Worm (Caenorhabditis elegans) whole organism, L3 larva: ENCODE results near the gene col-176.

ENCODE experiments used
- R02D3.7 ChIP-seq: fragments of 150-350 bp; optimal IDR thresholded peaks from 2 replicates; lab custom pipeline; 2014; ENCODE audit warnings: missing biosample characterization, missing genetic modification characterization
- ZK546.5 ChIP-seq: sonication (generic microtip); optimal IDR thresholded peaks from 2 replicates; lab custom pipeline; 2017; ENCODE audit warnings: missing biosample characterization, missing genetic modification characterization
- aly-2 ChIP-seq: fragments of 150-350 bp; optimal IDR thresholded peaks from 2 replicates; lab custom pipeline; 2014; ENCODE audit warnings: missing biosample characterization, missing genetic modification characterization
- ceh-28 ChIP-seq: fragments of 150-350 bp; optimal IDR thresholded peaks from 2 replicates; lab custom pipeline; 2014; ENCODE audit warnings: missing biosample characterization, missing genetic modification reagents, missing genetic modification characterization
- ceh-82 ChIP-seq: fragments of 150-350 bp; optimal IDR thresholded peaks from 2 replicates; lab custom pipeline; 2014; ENCODE audit warnings: missing biosample characterization, missing genetic modification characterization
- egl-5 ChIP-seq: fragments of 150-350 bp; optimal IDR thresholded peaks from 2 replicates; lab custom pipeline; 2017; ENCODE audit warnings: missing biosample characterization, missing genetic modification reagents, missing genetic modification characterization, inconsistent platforms
- elt-1 ChIP-seq: fragments of 150-350 bp; optimal IDR thresholded peaks from 2 replicates; lab custom pipeline; 2014; ENCODE audit warnings: missing biosample characterization, missing genetic modification characterization
- elt-2 ChIP-seq: sonication (generic microtip); optimal IDR thresholded peaks from 2 replicates; lab custom pipeline; 2016; ENCODE audit warnings: missing genetic modification reagents, mild to moderate bottlenecking, missing genetic modification characterization, missing compliant biosample characterization
- elt-3 ChIP-seq, 3 experiments: fragments of 150-350 bp in 1 of 3; sonication (generic microtip) in 2 of 3; optimal IDR thresholded peaks; 2 replicates in 2 of 3; 4 replicates in 1 of 3; lab custom pipeline; 2014 to 2017; ENCODE audit warnings: missing biosample characterization in 3 of 3, missing genetic modification characterization in 3 of 3
- fkh-10 ChIP-seq: sonication (generic microtip); optimal IDR thresholded peaks from 2 replicates; lab custom pipeline; 2017; ENCODE audit warnings: missing biosample characterization, missing genetic modification reagents, missing genetic modification characterization
- fkh-2 ChIP-seq: fragments of 150-350 bp; optimal IDR thresholded peaks from 2 replicates; lab custom pipeline; 2014; ENCODE audit warnings: missing biosample characterization, missing genetic modification reagents, missing genetic modification characterization
- fos-1 ChIP-seq: fragments of 150-350 bp; optimal IDR thresholded peaks from 2 replicates; lab custom pipeline; 2014; ENCODE audit warnings: missing biosample characterization, missing genetic modification characterization
- hmg-11 ChIP-seq: sonication (generic microtip); optimal IDR thresholded peaks from 2 replicates; lab custom pipeline; 2016; ENCODE audit warnings: missing genetic modification characterization, missing compliant biosample characterization
- jun-1 ChIP-seq: fragments of 150-350 bp; optimal IDR thresholded peaks from 2 replicates; lab custom pipeline; 2014; ENCODE audit warnings: missing biosample characterization, missing genetic modification reagents, missing genetic modification characterization
- lin-39 ChIP-seq: fragments of 150-350 bp; optimal IDR thresholded peaks from 2 replicates; lab custom pipeline; 2018; ENCODE audit warnings: missing biosample characterization, missing genetic modification reagents, missing genetic modification characterization
- lsy-12 ChIP-seq: sonication (generic microtip); optimal IDR thresholded peaks from 2 replicates; lab custom pipeline; 2016; ENCODE audit warnings: mild to moderate bottlenecking, missing genetic modification characterization, missing compliant biosample characterization
- mdl-1 ChIP-seq: fragments of 150-350 bp; optimal IDR thresholded peaks from 2 replicates; lab custom pipeline; 2014; ENCODE audit warnings: missing biosample characterization, missing genetic modification characterization
- mml-1 ChIP-seq: fragments of 150-350 bp; sonication (generic microtip); optimal IDR thresholded peaks from 3 replicates; lab custom pipeline; 2014; ENCODE audit warnings: missing biosample characterization, missing genetic modification characterization
- nfya-1 ChIP-seq: sonication (generic microtip); optimal IDR thresholded peaks from 2 replicates; lab custom pipeline; 2017; ENCODE audit warnings: missing genetic modification characterization, mild to moderate bottlenecking, missing compliant biosample characterization, antibody characterized with exemption, moderate library complexity; ENCODE audit not compliant: insufficient read depth
- nhr-12 ChIP-seq: fragments of 150-350 bp; optimal IDR thresholded peaks from 2 replicates; lab custom pipeline; 2014; ENCODE audit warnings: missing biosample characterization, missing genetic modification characterization
- nhr-23 ChIP-seq: fragments of 150-350 bp; optimal IDR thresholded peaks from 2 replicates; lab custom pipeline; 2014; ENCODE audit warnings: missing biosample characterization, missing genetic modification reagents, missing genetic modification characterization
- nhr-237 ChIP-seq: fragments of 150-350 bp; optimal IDR thresholded peaks from 2 replicates; lab custom pipeline; 2014; ENCODE audit warnings: missing biosample characterization, missing genetic modification characterization
- nhr-25 ChIP-seq: sonication (generic microtip); optimal IDR thresholded peaks from 2 replicates; lab custom pipeline; 2017; ENCODE audit warnings: missing biosample characterization, missing genetic modification characterization
- nhr-28 ChIP-seq: fragments of 150-350 bp; optimal IDR thresholded peaks from 2 replicates; lab custom pipeline; 2014; ENCODE audit warnings: missing biosample characterization, missing genetic modification characterization
- nhr-43 ChIP-seq: sonication (generic microtip); optimal IDR thresholded peaks from 2 replicates; lab custom pipeline; 2016; ENCODE audit warnings: mild to moderate bottlenecking, missing genetic modification characterization, missing compliant biosample characterization; ENCODE audit not compliant: poor library complexity, severe bottlenecking
- pha-4 ChIP-seq: fragments of 150-350 bp; optimal IDR thresholded peaks from 2 replicates; lab custom pipeline; 2014; ENCODE audit warnings: missing biosample characterization, missing genetic modification reagents, missing genetic modification characterization
- pqm-1 ChIP-seq: fragments of 150-350 bp; optimal IDR thresholded peaks from 2 replicates; lab custom pipeline; 2017; ENCODE audit warnings: missing biosample characterization, missing genetic modification characterization, inconsistent platforms
- sea-2 ChIP-seq: fragments of 150-350 bp; sonication (generic microtip); optimal IDR thresholded peaks from 4 replicates; lab custom pipeline; 2014; ENCODE audit warnings: missing biosample characterization, missing genetic modification reagents, missing genetic modification characterization
- skn-1 ChIP-seq: fragments of 150-350 bp; optimal IDR thresholded peaks from 2 replicates; lab custom pipeline; 2014; ENCODE audit warnings: missing biosample characterization, missing genetic modification characterization
- unc-39 ChIP-seq: sonication (generic microtip); optimal IDR thresholded peaks from 4 replicates; lab custom pipeline; 2017; ENCODE audit warnings: missing biosample characterization, missing genetic modification characterization
- ztf-11 ChIP-seq: fragments of 150-350 bp; optimal IDR thresholded peaks from 2 replicates; lab custom pipeline; 2014; ENCODE audit warnings: missing biosample characterization, missing genetic modification characterization

Gene col-176

ce11 chrX:10078089-10078488 lies 692 bp downstream of the col-176 start:
- no peak for TF ChIP-seq unc-39 (tag; lab: Kevin White, UChicago)
- no peak for TF ChIP-seq elt-3 (tag; optimal IDR thresholded peaks at IDR 0.05; lab: Kevin White, UChicago)
- no peak for TF ChIP-seq ZK546.5 (tag; lab: Kevin White, UChicago)
- no peak for TF ChIP-seq fkh-10
- no peak for TF ChIP-seq fos-1
- TF ChIP-seq R02D3.7 (tag; lab: Kevin White, UChicago), result no peak
- TF ChIP-seq hmg-11 (tag; lab: Kevin White, UChicago), result no peak
- TF ChIP-seq nhr-43, result no peak
- no peak for TF ChIP-seq ceh-82 (tag; lab: Kevin White, UChicago)
- no peak for TF ChIP-seq mml-1 (tag; lab: Kevin White, UChicago)
- no peak for TF ChIP-seq elt-1 (tag; lab: Kevin White, UChicago)
- TF ChIP-seq fkh-2 (tag; lab: Kevin White, UChicago), result no peak
- TF ChIP-seq mdl-1 (tag; lab: Kevin White, UChicago), result no peak
- TF ChIP-seq nhr-25 (tag; lab: Kevin White, UChicago), result no peak
- TF ChIP-seq, all 47 proteins: peak for 0

DNA sequence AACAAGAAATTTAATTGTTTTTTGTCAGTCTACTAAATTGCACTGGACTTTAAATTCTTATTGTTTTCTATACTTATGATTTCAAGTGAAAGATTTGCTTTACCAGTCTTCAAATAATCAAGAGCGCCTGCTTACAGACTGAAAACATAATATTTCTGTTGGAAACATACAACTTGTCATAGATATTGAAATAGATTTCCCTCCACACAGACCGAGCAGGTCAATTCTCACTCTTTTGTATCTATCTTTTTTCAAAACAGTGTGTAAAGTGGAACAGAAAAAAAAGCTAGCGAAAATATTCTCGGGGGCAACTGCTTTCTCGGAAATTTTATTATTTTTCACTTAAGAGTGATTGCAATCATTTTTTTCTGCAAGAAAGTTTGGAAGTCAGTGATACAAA lies 1.2 kb downstream of the col-176 start:
- peak; percentile 62 for TF ChIP-seq ceh-28 (tag; lab: Kevin White, UChicago)
- TF ChIP-seq nhr-28, result no peak
- no peak for TF ChIP-seq lin-39 (tag; lab: Kevin White, UChicago)
- TF ChIP-seq, all 47 proteins: peak for 1

DNA sequence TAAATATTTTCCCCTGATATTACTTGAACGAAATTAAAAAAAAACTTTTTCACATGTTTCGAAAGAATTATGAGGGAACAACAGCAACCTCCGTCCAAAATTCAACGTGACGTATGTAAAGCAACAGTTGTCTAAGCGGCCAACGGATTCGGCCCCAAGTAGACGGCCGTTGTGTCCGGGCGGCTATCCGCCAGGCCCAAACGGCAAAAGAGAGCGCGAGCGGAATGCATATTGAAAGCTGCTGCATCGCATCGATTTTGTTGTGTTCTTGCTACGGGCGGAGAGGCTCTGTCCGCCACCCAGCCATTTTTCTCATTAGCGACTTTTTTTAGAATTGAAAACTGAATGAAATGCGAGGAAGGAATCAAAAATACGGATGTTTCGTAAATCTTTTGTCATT lies 1.8 kb downstream of the col-176 start:
- no peak for TF ChIP-seq hmg-11 (tag; lab: Kevin White, UChicago)
- TF ChIP-seq nhr-43, result no peak
- no peak for TF ChIP-seq ceh-28 (tag; lab: Kevin White, UChicago)
- no peak for TF ChIP-seq ztf-11 (tag; lab: Kevin White, UChicago)
- peak; percentile 33 for TF ChIP-seq nfya-1 (tag; lab: Kevin White, UChicago)
- no peak for TF ChIP-seq elt-1 (tag; lab: Kevin White, UChicago)
- peak; percentile 40 for TF ChIP-seq lin-39 (tag; lab: Kevin White, UChicago)
- TF ChIP-seq, all 47 proteins: peak for 2

ce11 chrX:10081077-10081476 lies 3.7 kb downstream of the col-176 start:
- TF ChIP-seq skn-1, result no peak
- peak; percentile 43 for TF ChIP-seq elt-1 (tag; lab: Kevin White, UChicago)
- TF ChIP-seq, all 47 proteins: peak for 1

- TF ChIP-seq R02D3.7 (tag; lab: Kevin White, UChicago), result no peak
- TF ChIP-seq mml-1 (tag; lab: Kevin White, UChicago), result no peak
- no peak for TF ChIP-seq unc-39 (tag; lab: Kevin White, UChicago)
- TF ChIP-seq nhr-23 (tag; lab: Kevin White, UChicago), result no peak
- TF ChIP-seq egl-5 (tag; lab: Kevin White, UChicago), result no peak
- no peak for TF ChIP-seq ztf-11 (tag; lab: Kevin White, UChicago)
- no peak for TF ChIP-seq ceh-82 (tag; lab: Kevin White, UChicago)
- TF ChIP-seq sea-2 (GFP tag; lab: Kevin White, UChicago), result no peak
- TF ChIP-seq lin-39 (tag; lab: Kevin White, UChicago), result no peak
- no peak for TF ChIP-seq nhr-12 (tag; lab: Kevin White, UChicago)
- no peak for TF ChIP-seq aly-2
- TF ChIP-seq hmg-11 (tag; lab: Kevin White, UChicago), result no peak
Observed at ce11 chrX:10083272-10083671, 5.9 kb downstream of the col-176 start.

DNA sequence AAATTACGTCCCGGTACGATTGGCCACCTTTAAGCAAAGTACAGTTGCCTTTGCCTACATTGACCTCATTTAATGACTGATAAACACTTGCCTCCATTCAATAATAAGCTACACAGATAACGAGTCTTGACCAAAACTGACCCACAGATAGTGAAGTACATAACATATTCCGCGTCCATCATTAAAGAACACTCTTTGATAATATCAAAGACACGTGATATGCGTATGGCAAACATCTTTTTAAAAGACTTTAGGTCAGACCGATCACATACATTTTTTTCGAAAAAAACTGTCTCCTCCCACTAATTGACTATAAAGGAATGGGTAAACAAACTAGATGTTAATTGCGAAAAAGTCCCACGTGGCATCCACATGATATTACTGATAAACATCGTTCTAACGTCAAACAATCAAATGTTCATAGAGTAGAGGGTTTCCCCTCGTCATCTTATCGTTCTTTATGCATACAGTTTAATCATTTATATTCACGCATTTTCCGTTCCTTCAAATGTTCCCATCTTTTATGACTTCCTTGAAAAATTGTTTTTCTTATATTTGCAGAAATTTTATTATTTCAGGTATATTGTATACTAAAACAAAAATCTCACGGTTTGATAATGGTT lies 6.8 kb downstream of the col-176 start, which contains the start of gene W07E11.1:
Gene W07E11.1, plus strand, starts transcription at position 573 of the 623 bp plus-strand sequence.
- TF ChIP-seq elt-3 (tag; optimal IDR thresholded peaks at IDR 0.05; lab: Kevin White, UChicago) (peak in 1 of 3 experiments; percentile 68), hmg-11 (tag; lab: Kevin White, UChicago) (no peak), jun-1 (tag; lab: Kevin White, UChicago) (peak; percentile 22), lsy-12 (tag; lab: Kevin White, UChicago) (no peak), nhr-12 (tag; lab: Kevin White, UChicago) (no peak), nhr-23 (tag; lab: Kevin White, UChicago) (peak; percentile 78), nhr-25 (tag; lab: Kevin White, UChicago) (peak; percentile 3), nhr-237 (no peak), unc-39 (tag; lab: Kevin White, UChicago) (no peak), elt-2 (tag; lab: Kevin White, UChicago) (peak; percentile 97), ceh-28 (tag; lab: Kevin White, UChicago) (peak; percentile 39), pha-4 (tag; lab: Kevin White, UChicago) (peak; percentile 4), nhr-43 (peak; percentile 54), pqm-1 (tag; lab: Kevin White, UChicago) (peak; percentile 84)
